Worm (Caenorhabditis elegans) whole organism, early embryonic: ENCODE measurements around the gene spp-31.

Experiments used
- F13C5.2 ChIP-seq: sonication (generic microtip); optimal IDR thresholded peaks from 2 replicates; lab custom pipeline; 2017; ENCODE audit warnings: mild to moderate bottlenecking, missing genetic modification characterization, inconsistent platforms, missing compliant biosample characterization
- aly-1 ChIP-seq: sonication (generic microtip); optimal IDR thresholded peaks from 2 replicates; lab custom pipeline; 2016; ENCODE audit warnings: missing genetic modification characterization, missing compliant biosample characterization
- ama-1 ChIP-seq: fragments of 150-350 bp; optimal IDR thresholded peaks from 2 replicates; lab custom pipeline; 2014
- ceh-13 ChIP-seq: fragments of 200-800 bp; sonication (Bioruptor generic); optimal IDR thresholded peaks from 2 replicates; lab custom pipeline; 2018; ENCODE audit warnings: mild to moderate bottlenecking, missing genetic modification characterization, missing compliant biosample characterization
- ceh-36 ChIP-seq: sonication (generic microtip); optimal IDR thresholded peaks from 2 replicates; lab custom pipeline; 2016; ENCODE audit warnings: missing genetic modification characterization, inconsistent platforms, missing compliant biosample characterization
- ets-7 ChIP-seq: sonication (generic microtip); optimal IDR thresholded peaks from 2 replicates; lab custom pipeline; 2016; ENCODE audit warnings: missing genotype, missing genetic modification characterization, missing compliant biosample characterization
- flt-1 ChIP-seq: fragments of 200-800 bp; sonication (Bioruptor generic); IDR thresholded peaks from 2 replicates; pipeline ENCODE4 v1.3.6; 2022; ENCODE audit warnings: missing genetic modification characterization, missing compliant biosample characterization
- hmbx-1 ChIP-seq: sonication (generic microtip); optimal IDR thresholded peaks from 2 replicates; lab custom pipeline; 2016; ENCODE audit warnings: mild to moderate bottlenecking, missing genetic modification characterization, missing compliant biosample characterization
- hmg-4 ChIP-seq: fragments of 200-800 bp; sonication (Bioruptor generic); optimal IDR thresholded peaks from 2 replicates; lab custom pipeline; 2018; ENCODE audit warnings: mild to moderate bottlenecking, missing genetic modification characterization, missing compliant biosample characterization
- scrt-1 ChIP-seq: fragments of 200-800 bp; sonication (Bioruptor generic); IDR thresholded peaks from 2 replicates; pipeline ENCODE4 v1.3.6; 2022; ENCODE audit warnings: missing genetic modification characterization, missing compliant biosample characterization
- tbx-37 ChIP-seq: fragments of 200-800 bp; sonication (Bioruptor generic); conservative IDR thresholded peaks from 2 replicates; pipeline ENCODE4 v1.3.6; 2022; ENCODE audit warnings: missing genetic modification reagents, missing genetic modification characterization, missing compliant biosample characterization
- tra-4 ChIP-seq: sonication (generic microtip); optimal IDR thresholded peaks from 2 replicates; lab custom pipeline; 2017; ENCODE audit warnings: missing genetic modification characterization, missing compliant biosample characterization

DNA sequence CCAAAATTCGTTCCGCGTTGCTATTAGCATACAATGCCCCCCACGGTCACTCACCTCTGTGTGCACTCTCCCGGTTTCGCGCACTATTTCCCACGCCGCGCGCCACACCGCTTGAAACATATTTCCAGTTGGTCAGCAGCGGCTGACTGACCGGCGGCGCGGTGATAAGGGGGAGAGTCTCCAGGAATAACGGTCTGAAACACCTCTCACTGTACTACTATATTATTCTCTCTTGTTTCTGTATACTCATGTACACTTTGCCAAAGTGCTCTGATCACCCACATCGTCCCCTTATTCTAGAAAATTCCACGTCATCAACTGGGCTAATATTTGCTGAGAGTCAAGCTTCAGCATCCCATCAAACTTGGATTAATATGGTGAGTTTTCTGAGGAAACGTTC lies 20.5 kb upstream of the spp-31 start, which contains the start of gene nhr-41:
- no peak for TF ChIP-seq tbx-37 (GFP tag; lab: Robert Waterston, UW)
- TF ChIP-seq hmg-4: no peak
- TF ChIP-seq ama-1 (lab: Kevin White, UChicago): no peak
- no peak for TF ChIP-seq ets-7 (tag; lab: Kevin White, UChicago)
- no peak for TF ChIP-seq hmbx-1 (tag; lab: Kevin White, UChicago)
- TF ChIP-seq tra-4: no peak
- TF ChIP-seq ceh-13: no peak
- TF ChIP-seq flt-1 (GFP tag; lab: Robert Waterston, UW): no peak
- no peak for TF ChIP-seq scrt-1 (GFP tag; lab: Robert Waterston, UW)
- TF ChIP-seq F13C5.2 (tag; lab: Kevin White, UChicago): no peak
- no peak for TF ChIP-seq ceh-36 (tag; lab: Kevin White, UChicago)
- TF ChIP-seq aly-1 (tag; lab: Kevin White, UChicago): no peak
